Worm (Caenorhabditis elegans) whole organism, L1 larva: ENCODE measurements around the gene nspc-4.
A peak's percentile ranks its signal among the peaks of the same experiment; 100 is the strongest.
"Not testable (repeated sequence)": the region's sequence is repeated elsewhere in the genome, so short reads cannot be mapped to it uniquely, and the experiment has no call there.

Experiments
- blmp-1 ChIP-seq: fragments of 150-350 bp; optimal IDR thresholded peaks from 2 replicates; lab custom pipeline; 2014; ENCODE audit warnings: missing biosample characterization, missing genetic modification characterization
- ceh-63 ChIP-seq: fragments of 200-800 bp; sonication (Bioruptor generic); optimal IDR thresholded peaks from 2 replicates; lab custom pipeline; 2018; ENCODE audit warnings: mild to moderate bottlenecking, missing genetic modification characterization, missing compliant biosample characterization
- ceh-82 ChIP-seq, 3 experiments: fragments of 150-350 bp in 1 of 3; sonication (generic microtip) in 2 of 3; optimal IDR thresholded peaks; 2 replicates each; lab custom pipeline; 2014 to 2017; ENCODE audit warnings: missing biosample characterization in 3 of 3, missing genetic modification characterization in 3 of 3
- ces-1 ChIP-seq: fragments of 150-350 bp; optimal IDR thresholded peaks from 2 replicates; lab custom pipeline; 2014; ENCODE audit warnings: missing biosample characterization, missing genetic modification reagents, missing genetic modification characterization
- dsc-1 ChIP-seq: sonication (generic microtip); optimal IDR thresholded peaks from 2 replicates; lab custom pipeline; 2016; ENCODE audit warnings: mild to moderate bottlenecking, missing genetic modification characterization, missing compliant biosample characterization
- efl-1 ChIP-seq, 4 experiments: fragments of 150-350 bp; optimal IDR thresholded peaks in 3 of 4; peaks in 1 of 4; 1 replicate in 1 of 4; 2 replicates in 3 of 4; lab custom pipeline; 2014; ENCODE audit warnings: missing biosample characterization in 2 of 4, missing genetic modification characterization in 2 of 4, missing genetic modification reagents in 2 of 4
- efl-3 ChIP-seq: fragments of 200-800 bp; sonication (Bioruptor generic); optimal IDR thresholded peaks from 2 replicates; lab custom pipeline; 2018; ENCODE audit warnings: mild to moderate bottlenecking, missing genetic modification characterization, missing compliant biosample characterization
- egl-27 ChIP-seq, 2 experiments: fragments of 150-350 bp in 1 of 2; sonication (generic microtip); optimal IDR thresholded peaks; 3 replicates each; lab custom pipeline; 2017 to 2018; ENCODE audit warnings: missing biosample characterization in 2 of 2, missing genetic modification characterization in 2 of 2, missing genetic modification reagents in 2 of 2
- fkh-8 ChIP-seq: sonication (generic microtip); optimal IDR thresholded peaks from 2 replicates; lab custom pipeline; 2016; ENCODE audit warnings: mild to moderate bottlenecking, missing genetic modification characterization, missing compliant biosample characterization
- fos-1 ChIP-seq: fragments of 150-350 bp; optimal IDR thresholded peaks from 2 replicates; lab custom pipeline; 2014; ENCODE audit warnings: missing biosample characterization, missing genetic modification characterization
- hlh-17 ChIP-seq: fragments of 200-800 bp; sonication (Bioruptor generic); optimal IDR thresholded peaks from 2 replicates; lab custom pipeline; 2018; ENCODE audit warnings: missing genetic modification characterization, mild to moderate bottlenecking, missing compliant biosample characterization, moderate library complexity, borderline replicate concordance
- irx-1 ChIP-seq: sonication (generic microtip); optimal IDR thresholded peaks from 2 replicates; lab custom pipeline; 2016; ENCODE audit warnings: missing genetic modification characterization, missing compliant biosample characterization
- isw-1 ChIP-seq: fragments of 200-800 bp; sonication (Bioruptor generic); IDR thresholded peaks from 2 replicates; pipeline ENCODE4 v1.3.6; 2022; ENCODE audit warnings: missing genetic modification characterization, missing compliant biosample characterization
- lin-13 ChIP-seq: fragments of 150-350 bp; optimal IDR thresholded peaks from 2 replicates; lab custom pipeline; 2014; ENCODE audit warnings: missing biosample characterization, missing genetic modification reagents, missing genetic modification characterization
- lin-14 ChIP-seq: fragments of 200-800 bp; sonication (Bioruptor generic); optimal IDR thresholded peaks from 2 replicates; lab custom pipeline; 2018; ENCODE audit warnings: mild to moderate bottlenecking, missing genetic modification characterization, moderate library complexity, missing compliant biosample characterization
- lir-3 ChIP-seq: sonication (generic microtip); optimal IDR thresholded peaks from 2 replicates; lab custom pipeline; 2016; ENCODE audit warnings: mild to moderate bottlenecking, missing genetic modification characterization, moderate library complexity, missing compliant biosample characterization; ENCODE audit not compliant: poor library complexity
- mab-9 ChIP-seq: fragments of 200-800 bp; sonication (Bioruptor generic); IDR thresholded peaks from 2 replicates; pipeline ENCODE4 v1.3.6; 2022; ENCODE audit warnings: missing genetic modification reagents, missing genetic modification characterization, missing compliant biosample characterization
- mdl-1 ChIP-seq, 2 experiments: fragments of 150-350 bp; optimal IDR thresholded peaks; 2 replicates each; lab custom pipeline; 2014 to 2017; ENCODE audit warnings: missing biosample characterization in 2 of 2, missing genetic modification characterization in 2 of 2, inconsistent platforms in 1 of 2
- nhr-237 ChIP-seq: fragments of 150-350 bp; optimal IDR thresholded peaks from 2 replicates; lab custom pipeline; 2014; ENCODE audit warnings: missing biosample characterization, missing genetic modification characterization
- nhr-28 ChIP-seq: fragments of 150-350 bp; optimal IDR thresholded peaks from 2 replicates; lab custom pipeline; 2014; ENCODE audit warnings: missing biosample characterization, missing genetic modification characterization
- nhr-47 ChIP-seq: sonication (generic microtip); optimal IDR thresholded peaks from 2 replicates; lab custom pipeline; 2016; ENCODE audit warnings: mild to moderate bottlenecking, missing genetic modification characterization, moderate library complexity, missing compliant biosample characterization
- nhr-71 ChIP-seq: sonication (generic microtip); optimal IDR thresholded peaks from 2 replicates; lab custom pipeline; 2016; ENCODE audit warnings: mild to moderate bottlenecking, missing genetic modification characterization, moderate library complexity, missing compliant biosample characterization
- nhr-84 ChIP-seq: sonication (generic microtip); optimal IDR thresholded peaks from 2 replicates; lab custom pipeline; 2017; ENCODE audit warnings: missing biosample characterization, missing genetic modification characterization
- nhr-85 ChIP-seq: sonication (generic microtip); peaks from one replicate; lab custom pipeline; 2016; ENCODE audit warnings: missing genetic modification characterization, inconsistent platforms, missing compliant biosample characterization
- pax-3 ChIP-seq: fragments of 200-800 bp; sonication (Bioruptor generic); optimal IDR thresholded peaks from 2 replicates; lab custom pipeline; 2018; ENCODE audit warnings: mild to moderate bottlenecking, missing genetic modification characterization, moderate library complexity, missing compliant biosample characterization
- rnt-1 ChIP-seq: sonication (generic microtip); optimal IDR thresholded peaks from 2 replicates; lab custom pipeline; 2016; ENCODE audit warnings: mild to moderate bottlenecking, missing genetic modification characterization, moderate library complexity, missing compliant biosample characterization
- snu-23 ChIP-seq: sonication (generic microtip); optimal IDR thresholded peaks from 2 replicates; lab custom pipeline; 2016; ENCODE audit warnings: missing genetic modification characterization, missing compliant biosample characterization
- sox-4 ChIP-seq: sonication (generic microtip); optimal IDR thresholded peaks from 2 replicates; lab custom pipeline; 2016; ENCODE audit warnings: missing genetic modification characterization, missing compliant biosample characterization
- sptf-1 ChIP-seq: fragments of 150-350 bp; optimal IDR thresholded peaks from 2 replicates; lab custom pipeline; 2014; ENCODE audit warnings: missing biosample characterization, missing genetic modification characterization
- unc-30 ChIP-seq: sonication (generic microtip); optimal IDR thresholded peaks from 2 replicates; lab custom pipeline; 2017; ENCODE audit warnings: missing biosample characterization, missing genetic modification characterization
- zag-1 ChIP-seq: fragments of 150-350 bp; optimal IDR thresholded peaks from 2 replicates; lab custom pipeline; 2014; ENCODE audit warnings: missing biosample characterization, missing genetic modification characterization
- ztf-4 ChIP-seq: fragments of 150-350 bp; optimal IDR thresholded peaks from 2 replicates; lab custom pipeline; 2014; ENCODE audit warnings: missing biosample characterization, missing genetic modification characterization

The nspc-4 gene

ce11 chrX:8581447-8581846, 43.3 kb upstream of the nspc-4 start, which contains the start of gene F18E9.8:
Gene F18E9.8 (minus strand): TSS chrX:8581547.
- TF ChIP-seq unc-30 (tag; lab: Kevin White, UChicago) (no peak), lir-3 (no peak), efl-3 (no peak), isw-1 (GFP tag; lab: Robert Waterston, UW) (no peak)
- TF ChIP-seq, all 84 proteins: peak for 0

ce11 chrX:8580217-8580616, 42.1 kb upstream of the nspc-4 start, which contains the start of gene F18E9.4:
Gene F18E9.4 (plus strand): TSS chrX:8580517.
- no peak for TF ChIP-seq sptf-1
- TF ChIP-seq nhr-237 (tag; lab: Kevin White, UChicago) = no peak
- no peak for TF ChIP-seq nhr-84
- TF ChIP-seq efl-1 (optimal IDR thresholded peaks at IDR 0.05; lab: Kevin White, UChicago) = no peak
- TF ChIP-seq efl-1 (GFP tag; optimal IDR thresholded peaks at IDR 0.05 in 1 of 2; lab: Kevin White, UChicago) = no peak
- no peak for TF ChIP-seq lir-3
- TF ChIP-seq blmp-1 (tag; lab: Kevin White, UChicago) = no peak
- TF ChIP-seq zag-1 (tag; lab: Kevin White, UChicago) = no peak
- TF ChIP-seq ceh-82 (tag; optimal IDR thresholded peaks at IDR 0.05; lab: Kevin White, UChicago) = no peak
- TF ChIP-seq pax-3 (tag; lab: Kevin White, UChicago) = no peak
- TF ChIP-seq hlh-17 = no peak
- no peak for TF ChIP-seq nhr-85
- no peak for TF ChIP-seq ceh-63 (GFP tag; lab: Kevin White, UChicago)

ce11 chrX:8577824-8578223, 39.7 kb upstream of the nspc-4 start:
- TF ChIP-seq efl-1 (optimal IDR thresholded peaks at IDR 0.05; lab: Kevin White, UChicago) = not testable (repeated sequence)
- TF ChIP-seq efl-1 (GFP tag; optimal IDR thresholded peaks at IDR 0.05 in 1 of 2; lab: Kevin White, UChicago) = peak in 1 of 2 experiments; percentile 5
- TF ChIP-seq, all 84 proteins: peak for 1; not testable (repeated sequence) for 83

- TF ChIP-seq sox-4 (tag; lab: Kevin White, UChicago) = peak; percentile 6
- TF ChIP-seq irx-1 (tag; lab: Kevin White, UChicago) = no peak
- no peak for TF ChIP-seq efl-3
- TF ChIP-seq dsc-1 (tag; lab: Kevin White, UChicago) = peak; percentile 89
- no peak for TF ChIP-seq zag-1 (tag; lab: Kevin White, UChicago)
- TF ChIP-seq nhr-237 (tag; lab: Kevin White, UChicago) = no peak
- TF ChIP-seq egl-27 (tag; optimal IDR thresholded peaks at IDR 0.05; lab: Kevin White, UChicago) = no peak
- peak; percentile 7 for TF ChIP-seq fkh-8 (tag; lab: Kevin White, UChicago)
- TF ChIP-seq lin-13 (GFP tag; lab: Kevin White, UChicago) = no peak
- no peak for TF ChIP-seq fos-1
- peak; percentile 16 for TF ChIP-seq nhr-71 (tag; lab: Kevin White, UChicago)
- peak; percentile 38 for TF ChIP-seq nhr-47 (tag; lab: Kevin White, UChicago)
- TF ChIP-seq nhr-28 (tag; lab: Kevin White, UChicago) = no peak
- TF ChIP-seq ztf-4 = no peak
- TF ChIP-seq lin-14 = no peak
- TF ChIP-seq mab-9 (GFP tag; lab: Robert Waterston, UW) = no peak
- TF ChIP-seq, all 84 proteins: peak for 5
Observed at ce11 chrX:8570997-8571517, 32.9 kb upstream of the nspc-4 start, which contains the start of gene jmjd-3.1. Gene jmjd-3.1 (plus strand): TSS chrX:8571047.

- no peak for TF ChIP-seq irx-1 (tag; lab: Kevin White, UChicago)
- TF ChIP-seq nhr-71 (tag; lab: Kevin White, UChicago) = peak; percentile 19
- peak; percentile 10 for TF ChIP-seq blmp-1 (tag; lab: Kevin White, UChicago)
- peak; percentile 5 for TF ChIP-seq dsc-1 (tag; lab: Kevin White, UChicago)
- no peak for TF ChIP-seq ces-1 (GFP tag; lab: Kevin White, UChicago)
- peak; percentile 14 for TF ChIP-seq snu-23 (GFP tag; lab: Kevin White, UChicago)
- TF ChIP-seq efl-1 (optimal IDR thresholded peaks at IDR 0.05; lab: Kevin White, UChicago) = no peak
- TF ChIP-seq efl-1 (GFP tag; optimal IDR thresholded peaks at IDR 0.05 in 1 of 2; lab: Kevin White, UChicago) = peak in 1 of 2 experiments; percentile 88
- no peak for TF ChIP-seq mdl-1 (tag; optimal IDR thresholded peaks at IDR 0.05; lab: Kevin White, UChicago)
- TF ChIP-seq lin-14 = peak; percentile 59
- peak; percentile 5 for TF ChIP-seq nhr-47 (tag; lab: Kevin White, UChicago)
- TF ChIP-seq rnt-1 (tag; lab: Kevin White, UChicago) = peak; percentile 43
Observed at ce11 chrX:8569159-8569558, 31.0 kb upstream of the nspc-4 start.
